Worm (Caenorhabditis elegans) whole organism, L1 larva: Measurements from ENCODE around the gene K10D11.5.

Experiments
- C34B4.2 ChIP-seq: sonication (generic microtip); optimal IDR thresholded peaks from 2 replicates; lab custom pipeline; 2017; ENCODE audit warnings: mild to moderate bottlenecking, missing genetic modification characterization, missing compliant biosample characterization
- ces-1 ChIP-seq: fragments of 150-350 bp; optimal IDR thresholded peaks from 2 replicates; lab custom pipeline; 2014; ENCODE audit warnings: missing biosample characterization, missing genetic modification reagents, missing genetic modification characterization
- fkh-8 ChIP-seq: sonication (generic microtip); optimal IDR thresholded peaks from 2 replicates; lab custom pipeline; 2016; ENCODE audit warnings: mild to moderate bottlenecking, missing genetic modification characterization, missing compliant biosample characterization
- nhr-12 ChIP-seq: sonication (generic microtip); optimal IDR thresholded peaks from 2 replicates; lab custom pipeline; 2017; ENCODE audit warnings: missing biosample characterization, missing genetic modification characterization
- nhr-237 ChIP-seq: fragments of 150-350 bp; optimal IDR thresholded peaks from 2 replicates; lab custom pipeline; 2014; ENCODE audit warnings: missing biosample characterization, missing genetic modification characterization
- tbx-2 ChIP-seq: sonication (generic microtip); optimal IDR thresholded peaks from 2 replicates; lab custom pipeline; 2016; ENCODE audit warnings: missing genetic modification characterization, missing compliant biosample characterization

- TF ChIP-seq fkh-8 (tag; lab: Kevin White, UChicago) (no peak), nhr-12 (tag; lab: Kevin White, UChicago) (no peak), ces-1 (GFP tag; lab: Kevin White, UChicago) (no peak), C34B4.2 (tag; lab: Kevin White, UChicago) (no peak), nhr-237 (tag; lab: Kevin White, UChicago) (no peak), tbx-2 (tag; lab: Kevin White, UChicago) (no peak)
Measured at ce11 chrIV:12967303-12967702, 24.3 kb downstream of the K10D11.5 start.
